Worm (Caenorhabditis elegans): ENCODE results near the gene col-171.

The col-171 gene

DNA sequence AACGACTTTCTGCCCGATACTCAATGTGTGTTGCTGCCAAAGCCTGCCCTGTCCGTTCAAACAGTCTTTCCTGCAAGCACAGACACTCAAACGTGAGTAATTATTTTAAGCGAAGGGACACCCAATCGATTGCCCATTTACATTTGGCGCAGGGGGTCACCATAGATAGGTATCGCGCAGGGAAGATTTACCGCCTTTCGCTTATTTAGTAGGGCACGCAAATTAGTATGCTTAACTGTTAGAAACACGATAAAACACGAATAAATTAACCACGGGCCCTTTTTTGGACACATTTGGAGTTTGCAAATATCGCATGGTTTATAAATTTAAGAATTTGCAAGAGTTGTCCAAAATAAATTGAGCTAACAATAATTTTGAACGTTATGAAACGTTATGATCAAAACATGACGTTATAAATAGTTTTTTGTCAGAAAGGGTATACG lies 37.7 kb upstream of the col-171 start (continued):
- TF ChIP-seq fos-1 (tag; optimal IDR thresholded peaks at IDR 0.05), result peak; percentile 99
- TF ChIP-seq nhr-77 (tag; optimal IDR thresholded peaks at IDR 0.05), result peak; percentile 99
- TF ChIP-seq fkh-10 (GFP tag; optimal IDR thresholded peaks at IDR 0.05), result peak; percentile 100
- TF ChIP-seq ceh-88 (GFP tag; IDR thresholded peaks at IDR 0.05), result peak; percentile 98
- TF ChIP-seq C04F5.9 (tag; optimal IDR thresholded peaks at IDR 0.05), result peak; percentile 92
- no peak for TF ChIP-seq ets-5 (GFP tag; IDR thresholded peaks at IDR 0.05)
- peak; percentile 98 for TF ChIP-seq nhr-19 (GFP tag; conservative IDR thresholded peaks at IDR 0.05)
- TF ChIP-seq Y116A8C.19 (tag; optimal IDR thresholded peaks at IDR 0.05; ENCODE audit: borderline replicate concordance), result no peak
- TF ChIP-seq ceh-8 (GFP tag; optimal IDR thresholded peaks at IDR 0.05), result peak; percentile 99
- TF ChIP-seq grh-1 (GFP tag; IDR thresholded peaks at IDR 0.05), result peak; percentile 98
- no peak for TF ChIP-seq C34B4.2 (tag; optimal IDR thresholded peaks at IDR 0.05)
- peak; percentile 100 for TF ChIP-seq jun-1 (tag; optimal IDR thresholded peaks at IDR 0.05)
- peak; percentile 100 for TF ChIP-seq nhr-90 (tag; optimal IDR thresholded peaks at IDR 0.05; ENCODE audit: poor library complexity)
- peak; percentile 98 for TF ChIP-seq hpl-2 (GFP tag; optimal IDR thresholded peaks at IDR 0.05)
- TF ChIP-seq egl-13 (tag; optimal IDR thresholded peaks at IDR 0.05), result peak; percentile 99
- peak; percentile 97 for TF ChIP-seq efl-3 (GFP tag; optimal IDR thresholded peaks at IDR 0.05)
- peak; percentile 98 for TF ChIP-seq unc-86 (tag; optimal IDR thresholded peaks at IDR 0.05)
- peak; percentile 77 for TF ChIP-seq unc-130 (tag; optimal IDR thresholded peaks at IDR 0.05)
- TF ChIP-seq nhr-84 (tag; optimal IDR thresholded peaks at IDR 0.05), result peak; percentile 52
- TF ChIP-seq nhr-237 (tag; optimal IDR thresholded peaks at IDR 0.05), result peak; percentile 98
- TF ChIP-seq skn-1 (tag; optimal IDR thresholded peaks at IDR 0.05), result peak; percentile 98
- peak; percentile 99 for TF ChIP-seq nhr-71 (tag; optimal IDR thresholded peaks at IDR 0.05)
- peak; percentile 81 for TF ChIP-seq vab-15 (tag; optimal IDR thresholded peaks at IDR 0.05)
- TF ChIP-seq swsn-7 (tag; optimal IDR thresholded peaks at IDR 0.05), result peak; percentile 99
- peak; percentile 99 for TF ChIP-seq irx-1 (tag; optimal IDR thresholded peaks at IDR 0.05)
- peak; percentile 62 for TF ChIP-seq nhr-28 (tag; optimal IDR thresholded peaks at IDR 0.05)
- peak; percentile 82 to 93 for TF ChIP-seq lin-35 (GFP tag; optimal IDR thresholded peaks at IDR 0.05)
- peak; percentile 83 to 91 for TF ChIP-seq efl-1 (optimal IDR thresholded peaks at IDR 0.05)
- peak; percentile 71 to 96 for TF ChIP-seq efl-1 (GFP tag; optimal IDR thresholded peaks at IDR 0.05 in 1 of 2)
- TF ChIP-seq dpl-1 (GFP tag; optimal IDR thresholded peaks at IDR 0.05), result peak; percentile 54 to 71 (median 55)
- TF ChIP-seq ztf-4 (tag; optimal IDR thresholded peaks at IDR 0.05), result peak; percentile 99
- peak; percentile 54 for TF ChIP-seq blmp-1 (tag; optimal IDR thresholded peaks at IDR 0.05)
- TF ChIP-seq nhr-11 (tag; optimal IDR thresholded peaks at IDR 0.05), result peak; percentile 99
- TF ChIP-seq tbx-2 (tag; optimal IDR thresholded peaks at IDR 0.05), result peak; percentile 99
- TF ChIP-seq ceh-63 (GFP tag; optimal IDR thresholded peaks at IDR 0.05), result peak; percentile 98
- peak; percentile 95 for TF ChIP-seq lin-13 (GFP tag; optimal IDR thresholded peaks at IDR 0.05)
- TF ChIP-seq lir-3 (tag; optimal IDR thresholded peaks at IDR 0.05; ENCODE audit: poor library complexity), result peak; percentile 92
- TF ChIP-seq C16A3.4 (tag; optimal IDR thresholded peaks at IDR 0.05), result peak; percentile 99
- TF ChIP-seq xbp-1 (tag; optimal IDR thresholded peaks at IDR 0.05), result peak; percentile 99
- TF ChIP-seq sup-37 (GFP tag; optimal IDR thresholded peaks at IDR 0.05), result peak; percentile 97
- peak; percentile 99 for TF ChIP-seq sox-4 (tag; optimal IDR thresholded peaks at IDR 0.05)
- TF ChIP-seq sptf-1 (tag; optimal IDR thresholded peaks at IDR 0.05), result no peak
- peak; percentile 85 for TF ChIP-seq snpc-4 (tag; optimal IDR thresholded peaks at IDR 0.05)
- TF ChIP-seq tlp-1 (tag; optimal IDR thresholded peaks at IDR 0.05), result peak; percentile 33
- TF ChIP-seq pag-3 (tag; optimal IDR thresholded peaks at IDR 0.05; ENCODE audit: borderline replicate concordance, insufficient read depth), result no peak
- peak; percentile 85 for TF ChIP-seq nhr-12 (tag; optimal IDR thresholded peaks at IDR 0.05)
- peak; percentile 92 for TF ChIP-seq fkh-4 (tag; optimal IDR thresholded peaks at IDR 0.05; ENCODE audit: borderline replicate concordance)
- no peak for TF ChIP-seq alr-1 (tag; optimal IDR thresholded peaks at IDR 0.05; ENCODE audit: borderline replicate concordance)
- peak; percentile 84 to 98 for TF ChIP-seq ztf-11 (tag; optimal IDR thresholded peaks at IDR 0.05)
- peak; percentile 99 for TF ChIP-seq nhr-20 (tag; optimal IDR thresholded peaks at IDR 0.05)
- peak; percentile 96 for TF ChIP-seq ces-1 (GFP tag; optimal IDR thresholded peaks at IDR 0.05)
- TF ChIP-seq ceh-82 (tag; optimal IDR thresholded peaks at IDR 0.05), result peak; percentile 98 to 100 (median 99)
- TF ChIP-seq elt-2 (tag; optimal IDR thresholded peaks at IDR 0.05), result peak; percentile 96
